Fruit fly (Drosophila melanogaster) whole organism: ENCODE measurements around the gene Alg2.

Source experiments
- CG8478 ChIP-seq: fragments of >200 bp; optimal IDR thresholded peaks from 2 replicates; lab custom pipeline; 2018; ENCODE audit warnings: inconsistent platforms
- pan ChIP-seq: fragments of >200 bp; optimal IDR thresholded peaks from 2 replicates; lab custom pipeline; 2017
- usp ChIP-seq: fragments of >200 bp; optimal IDR thresholded peaks from 2 replicates; lab custom pipeline; 2017; ENCODE audit warnings: missing biosample characterization, missing genetic modification characterization, mixed read lengths

DNA sequence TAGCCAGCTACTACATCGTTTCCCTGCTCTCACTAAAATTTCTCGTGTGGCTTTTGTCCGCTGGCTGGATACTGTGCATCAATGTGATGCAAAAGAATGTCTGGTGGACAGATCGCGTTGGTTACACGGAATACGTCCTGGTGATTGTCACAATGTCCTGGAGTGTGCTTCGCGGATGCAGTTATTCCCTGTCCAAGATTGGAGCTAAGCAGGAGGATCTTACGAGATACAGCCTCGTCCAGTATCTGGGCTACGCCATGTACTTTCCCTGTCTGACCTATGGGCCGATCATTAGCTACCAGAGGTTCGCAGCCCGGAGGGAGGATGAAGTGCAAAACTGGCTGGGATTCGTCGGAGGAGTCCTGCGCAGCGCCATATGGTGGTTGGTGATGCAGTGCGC is 19.0 kb downstream of the Alg2 start:
- TF ChIP-seq usp (GFP tag; lab: Kevin White, UChicago), result no peak
- TF ChIP-seq CG8478 (lab: Kevin White, UChicago), result no peak
- no peak for TF ChIP-seq pan (lab: Kevin White, UChicago)
